Worm (Caenorhabditis elegans) whole organism, dauer: Measurements from ENCODE around the gene gck-3.
"Not testable (repeated sequence)": the region's sequence is repeated elsewhere in the genome, so short reads cannot be mapped to it uniquely, and the experiment has no call there.

Source experiments
- unc-62 ChIP-seq: sonication (generic microtip); optimal IDR thresholded peaks from 2 replicates; lab custom pipeline; 2017; ENCODE audit warnings: missing biosample characterization, missing genetic modification reagents, missing genetic modification characterization

The gck-3 gene

DNA sequence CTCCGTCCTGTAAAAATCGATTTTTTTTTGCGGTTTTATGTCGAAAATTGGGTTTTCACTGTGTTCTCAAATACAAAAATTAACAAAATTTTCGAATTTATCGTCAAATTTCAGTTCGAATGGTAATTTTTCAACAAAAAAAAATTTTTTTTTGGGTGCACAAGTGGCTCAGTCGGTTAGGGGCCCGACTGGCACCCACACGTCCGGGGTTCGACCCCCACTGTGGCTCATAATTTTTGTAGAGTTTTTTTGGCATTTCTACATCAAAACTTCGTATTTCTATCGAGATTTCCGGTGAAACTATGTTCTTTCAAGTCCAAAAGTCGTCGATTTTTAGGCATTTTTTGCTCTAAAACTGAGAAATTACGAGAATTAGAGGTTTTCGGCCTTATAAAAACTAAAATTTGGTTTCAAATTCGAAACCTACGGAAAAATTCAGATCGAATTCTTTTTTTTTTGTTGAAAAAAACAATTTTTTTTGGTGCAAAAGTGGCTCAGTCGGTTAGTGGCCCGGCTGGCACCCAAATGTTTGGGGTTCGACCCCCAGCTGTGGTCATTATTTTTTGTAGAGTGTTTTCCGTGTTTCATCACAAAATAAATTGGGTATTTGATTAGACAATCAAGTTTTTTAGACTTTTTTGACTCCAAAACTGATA lies 18.5 kb downstream of the gck-3 start:
- TF ChIP-seq unc-62 (GFP tag; lab: Kevin White, UChicago): no peak

DNA sequence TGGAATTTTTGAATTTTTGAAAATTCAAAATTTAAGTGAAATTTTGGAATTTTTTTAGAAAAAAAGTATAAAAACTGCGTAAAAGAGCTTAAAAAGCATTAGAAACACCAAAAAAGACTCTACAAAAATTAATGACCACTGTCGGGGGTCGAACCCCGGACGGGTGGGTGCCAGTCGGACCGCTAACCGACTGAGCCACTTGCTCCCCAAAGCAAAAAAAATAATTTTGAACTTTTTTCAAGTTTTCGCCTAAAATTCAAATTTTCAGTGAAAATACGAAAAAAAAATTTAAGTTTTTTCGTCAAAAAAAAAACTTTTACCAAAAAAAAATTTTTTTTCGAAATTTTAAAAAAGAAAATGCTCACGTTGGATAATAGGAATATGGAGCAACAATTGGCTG lies 19.4 kb downstream of the gck-3 start:
- no peak for TF ChIP-seq unc-62 (GFP tag; lab: Kevin White, UChicago)

DNA sequence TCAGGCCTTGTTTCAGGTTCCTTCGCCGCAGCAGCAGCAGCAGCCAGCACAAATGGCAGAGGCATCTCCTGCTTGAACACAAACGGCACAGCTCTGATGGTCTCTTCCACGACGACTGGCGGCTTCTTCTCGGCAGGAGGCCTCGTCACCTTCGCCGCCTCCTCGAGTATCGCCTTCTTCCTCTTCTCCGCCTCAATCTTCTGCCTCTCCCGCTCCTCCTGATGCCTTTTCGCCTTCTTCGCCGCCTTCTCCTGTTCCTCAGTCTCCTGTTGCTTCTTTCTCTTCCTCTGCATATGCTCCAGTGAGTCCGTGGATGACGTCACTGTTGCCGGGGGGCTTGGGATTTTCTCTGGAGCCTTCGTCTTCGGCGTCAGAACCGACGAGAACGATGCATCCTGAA lies 21.2 kb downstream of the gck-3 start:
- no peak for TF ChIP-seq unc-62 (GFP tag; lab: Kevin White, UChicago)

DNA sequence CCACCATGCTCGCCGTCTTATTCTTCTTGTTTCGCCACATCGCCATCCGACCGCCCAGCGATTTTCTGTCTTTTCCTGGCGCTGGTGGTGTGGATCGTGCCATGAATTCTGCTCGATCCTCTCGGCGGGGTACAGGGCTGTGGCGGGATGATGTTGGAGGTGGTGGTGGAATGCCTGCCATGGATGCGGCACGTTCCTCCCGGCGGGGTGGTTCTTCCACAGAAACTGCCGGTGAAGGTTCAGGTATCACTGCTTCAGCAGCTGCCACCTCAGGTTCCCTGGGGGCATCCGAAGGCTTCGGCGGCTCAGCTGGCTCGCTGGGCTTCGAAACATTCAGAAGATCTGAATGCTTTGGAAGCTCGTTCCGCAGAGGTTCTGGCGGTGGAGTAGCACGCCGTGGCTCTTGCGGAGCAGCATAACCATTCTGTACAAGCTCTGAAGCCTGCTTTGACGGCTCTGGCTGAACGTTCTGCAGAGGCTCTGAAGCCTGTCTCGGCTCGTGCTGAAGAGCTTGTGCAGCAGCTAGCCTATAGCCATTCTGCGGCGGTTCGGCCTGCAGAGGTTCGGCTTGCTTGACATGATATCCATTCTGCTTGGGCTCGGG lies 21.7 kb downstream of the gck-3 start:
- TF ChIP-seq unc-62 (GFP tag; lab: Kevin White, UChicago): no peak

DNA sequence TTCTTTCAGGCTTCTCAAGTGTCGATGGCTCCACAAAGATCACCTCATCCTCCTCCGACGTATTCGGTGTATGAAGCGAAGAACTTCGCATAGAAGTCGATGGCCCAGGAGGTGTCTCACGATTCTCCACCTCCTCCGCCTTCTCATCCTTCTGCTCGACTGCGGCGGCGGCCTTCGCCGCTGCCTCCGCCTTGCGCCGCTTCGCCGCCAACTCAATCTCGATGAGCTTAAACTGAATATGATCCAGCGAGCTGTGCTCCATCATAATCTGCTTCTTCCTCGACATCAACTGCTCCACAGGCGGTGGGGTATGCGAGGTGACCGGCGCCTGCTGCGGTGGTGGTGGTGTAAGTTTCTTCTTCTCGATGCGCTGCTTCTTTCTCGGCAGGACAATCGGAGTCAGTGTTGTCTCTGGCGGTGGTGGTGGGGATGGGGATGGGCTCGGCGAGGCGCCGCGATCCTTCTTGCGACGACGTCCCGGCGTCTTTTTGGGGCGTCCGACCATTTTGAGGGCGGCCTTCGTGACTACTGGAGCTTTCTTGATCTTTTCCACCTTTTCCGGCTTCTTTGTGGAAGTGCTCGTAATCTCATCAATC lies 22.7 kb downstream of the gck-3 start:
- no peak for TF ChIP-seq unc-62 (GFP tag; lab: Kevin White, UChicago)

DNA sequence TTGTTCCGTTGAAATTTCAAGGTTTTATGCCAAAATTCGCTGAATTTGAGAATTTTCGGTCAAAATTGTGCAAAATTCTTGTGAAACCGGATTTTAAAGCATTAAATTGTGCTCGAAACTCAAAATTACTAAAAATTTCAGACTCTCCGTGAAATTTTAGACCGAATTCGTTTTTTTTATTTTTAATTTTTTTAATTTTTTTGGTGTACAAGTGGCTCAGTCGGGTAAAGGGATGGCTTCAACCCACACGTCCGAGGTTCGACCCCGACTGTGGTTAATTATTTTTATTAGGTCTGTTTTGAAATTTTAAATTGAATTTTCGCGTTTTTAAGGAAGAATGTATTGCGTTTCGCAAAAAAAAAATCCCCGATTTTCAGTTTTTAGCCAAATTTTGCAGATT lies 27.7 kb downstream of the gck-3 start:
- TF ChIP-seq unc-62 (GFP tag; lab: Kevin White, UChicago): no peak

DNA sequence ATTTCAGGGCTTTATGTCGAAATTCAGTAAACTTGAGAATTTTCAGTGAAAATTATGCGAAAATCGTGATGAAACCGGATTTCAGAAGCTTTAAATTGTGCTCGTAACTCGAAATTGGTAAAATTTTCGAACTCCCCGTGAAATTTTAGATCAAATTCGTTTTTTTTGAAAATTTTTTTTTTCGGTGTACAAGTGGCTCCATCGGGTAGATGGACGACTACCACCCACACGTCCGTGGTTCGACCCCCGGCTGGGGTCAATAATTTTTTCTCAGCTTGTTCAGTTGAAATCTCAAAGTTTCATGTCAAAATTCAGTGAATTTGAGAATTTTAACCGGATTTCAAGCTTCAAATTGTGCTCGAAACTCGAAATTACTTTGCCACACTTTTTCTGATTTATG lies 30.8 kb downstream of the gck-3 start:
- no peak for TF ChIP-seq unc-62 (GFP tag; lab: Kevin White, UChicago)

DNA sequence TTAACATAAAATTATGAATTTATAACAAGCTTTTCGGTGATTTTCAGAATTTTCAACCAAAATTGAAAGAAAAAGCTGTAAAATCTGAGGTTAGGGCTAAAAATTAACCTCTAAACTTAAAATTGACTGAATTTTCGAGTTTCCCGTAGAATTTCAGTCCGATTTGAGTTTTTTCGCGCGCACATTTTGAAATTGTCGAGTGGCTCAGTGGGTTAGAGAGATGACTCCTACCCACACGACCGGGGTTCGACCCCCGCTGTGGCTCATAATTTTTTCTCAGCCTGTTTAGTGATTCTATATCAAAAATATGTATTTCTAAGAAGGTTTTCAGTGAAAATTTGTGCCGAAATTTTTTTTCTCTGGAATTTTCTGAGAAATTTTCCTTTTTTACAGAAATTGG lies 34.9 kb downstream of the gck-3 start:
- TF ChIP-seq unc-62 (GFP tag; lab: Kevin White, UChicago): no peak

DNA sequence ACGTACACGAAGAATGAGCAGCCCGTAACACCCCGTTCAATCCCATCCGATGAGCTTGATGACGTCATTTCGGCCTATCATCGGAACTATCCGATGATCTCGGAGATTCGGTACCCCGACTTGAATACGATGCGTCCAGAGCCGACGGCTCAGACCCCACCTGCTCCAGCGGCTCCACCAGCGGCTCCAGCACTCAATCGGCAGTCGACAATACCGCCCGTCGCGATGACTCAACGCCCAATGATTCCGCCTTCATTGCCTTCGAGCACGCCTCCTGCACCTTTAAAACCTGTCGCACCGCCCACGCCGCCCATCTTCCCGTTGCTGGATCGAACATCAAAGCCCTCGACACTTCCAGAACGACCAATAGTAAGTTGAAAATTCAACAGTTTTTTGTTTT lies 38.5 kb downstream of the gck-3 start:
- TF ChIP-seq unc-62 (GFP tag; lab: Kevin White, UChicago): no peak

DNA sequence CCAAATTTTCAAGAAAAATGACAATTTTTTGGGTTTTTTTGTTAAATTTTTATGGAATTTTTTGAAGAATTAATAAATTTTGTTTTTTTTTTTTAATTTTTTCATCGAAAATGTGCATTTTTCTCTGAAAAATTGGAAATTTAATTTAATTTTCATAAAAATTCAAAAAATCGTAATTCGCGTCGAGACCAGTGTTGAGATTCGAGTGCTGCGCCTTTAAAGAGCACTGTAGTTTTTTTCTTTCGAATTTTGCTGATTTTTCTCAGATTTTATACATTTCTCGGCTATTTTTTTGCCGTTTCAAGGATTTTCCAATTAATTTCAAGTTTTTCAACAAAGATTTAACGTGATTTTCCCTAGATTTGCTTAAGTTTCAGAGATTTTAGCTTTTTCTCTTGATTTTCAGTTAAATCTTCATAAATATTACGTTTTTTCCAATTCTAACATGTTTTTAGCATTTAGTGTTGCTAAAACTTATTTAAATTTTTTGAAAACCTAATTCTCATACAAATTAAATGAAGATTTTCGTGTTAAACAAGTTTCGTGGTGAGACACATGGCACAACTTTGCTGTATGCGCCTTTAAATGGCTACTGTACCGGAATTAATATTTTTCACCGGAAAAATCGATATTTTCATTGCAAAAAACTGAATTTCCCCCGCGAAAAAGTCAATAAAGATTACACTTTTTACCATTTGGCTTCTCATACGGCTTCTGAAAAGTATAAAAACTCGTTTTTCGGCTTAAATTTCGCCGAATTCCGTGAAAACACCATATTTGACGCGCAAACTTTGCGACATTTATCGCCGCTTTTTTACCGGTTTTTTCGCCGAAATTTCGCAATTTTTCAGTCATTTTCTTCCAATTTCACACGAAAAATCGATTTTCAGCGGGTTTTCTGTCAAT lies 42.3 kb downstream of the gck-3 start, which contains the start of gene usp-50:
TSS of gene usp-50 (plus strand) at position 822 of the 906 bp plus-strand sequence.
- not testable (repeated sequence) for TF ChIP-seq unc-62 (GFP tag; lab: Kevin White, UChicago)

DNA sequence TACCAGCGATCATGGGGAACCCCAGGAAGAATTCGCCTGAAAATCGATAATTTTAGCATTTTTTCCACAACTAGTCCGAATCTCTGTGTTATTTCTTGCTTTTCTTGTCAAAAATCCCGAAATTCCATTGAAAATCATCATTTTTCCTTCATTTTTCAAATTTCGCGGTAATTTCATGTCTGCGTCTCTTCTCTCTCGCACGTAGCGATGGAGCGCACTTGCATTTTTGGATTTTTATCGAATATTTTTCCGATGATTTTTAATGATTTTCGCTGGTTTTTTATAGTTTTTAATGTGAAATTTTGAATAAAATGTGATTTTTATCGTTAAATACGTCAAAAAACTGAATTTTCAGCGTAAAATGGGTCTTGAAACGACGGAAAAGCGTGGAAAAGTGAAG lies 45.2 kb downstream of the gck-3 start, which contains the start of gene E01B7.2:
TSS of gene E01B7.2 (plus strand) at position 350 of the 400 bp plus-strand sequence.
- TF ChIP-seq unc-62 (GFP tag; lab: Kevin White, UChicago): no peak

DNA sequence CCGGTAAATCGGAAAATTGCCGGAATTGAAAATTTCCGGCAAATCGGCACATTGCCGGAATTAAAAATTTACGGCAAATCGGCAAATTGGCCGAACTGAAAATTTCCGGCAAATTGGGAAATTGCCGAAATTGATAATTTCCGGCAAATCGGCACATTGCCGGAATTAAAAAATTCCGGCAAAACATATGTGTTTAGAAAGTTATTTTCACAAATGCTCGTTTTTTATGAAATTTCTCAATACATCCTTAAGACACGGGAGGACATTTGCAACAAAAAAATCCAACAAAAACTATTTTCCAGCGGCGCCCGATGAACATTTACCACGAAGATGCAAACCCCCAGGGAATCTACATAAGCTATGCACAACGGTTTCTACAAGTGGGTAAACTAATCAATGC lies 47.9 kb downstream of the gck-3 start, which contains the start of gene C06H5.8:
TSS of gene C06H5.8 (plus strand) at position 301 of the 400 bp plus-strand sequence.
- no peak for TF ChIP-seq unc-62 (GFP tag; lab: Kevin White, UChicago)

DNA sequence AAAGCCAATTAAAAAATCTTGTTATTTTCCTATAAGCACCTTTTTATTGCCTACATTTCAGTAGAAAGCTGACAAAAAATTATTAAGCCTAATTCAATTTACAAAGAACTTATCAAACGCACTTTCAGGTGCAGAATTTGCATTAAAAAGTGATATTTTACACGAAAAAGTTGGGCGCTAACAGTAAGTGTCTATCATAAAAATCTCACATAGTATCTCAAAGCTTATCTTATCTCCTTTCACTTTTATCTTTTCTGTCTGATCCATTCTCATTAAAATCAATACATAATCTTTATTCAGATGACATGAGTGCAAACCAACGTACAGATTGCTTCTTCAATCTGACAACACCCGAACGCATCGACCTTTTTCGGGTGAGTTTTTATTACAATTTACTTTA lies 56.6 kb downstream of the gck-3 start, which contains the start of gene dcar-1:
TSS of gene dcar-1 (plus strand) at position 301 of the 400 bp plus-strand sequence.
- TF ChIP-seq unc-62 (GFP tag; lab: Kevin White, UChicago): no peak

DNA sequence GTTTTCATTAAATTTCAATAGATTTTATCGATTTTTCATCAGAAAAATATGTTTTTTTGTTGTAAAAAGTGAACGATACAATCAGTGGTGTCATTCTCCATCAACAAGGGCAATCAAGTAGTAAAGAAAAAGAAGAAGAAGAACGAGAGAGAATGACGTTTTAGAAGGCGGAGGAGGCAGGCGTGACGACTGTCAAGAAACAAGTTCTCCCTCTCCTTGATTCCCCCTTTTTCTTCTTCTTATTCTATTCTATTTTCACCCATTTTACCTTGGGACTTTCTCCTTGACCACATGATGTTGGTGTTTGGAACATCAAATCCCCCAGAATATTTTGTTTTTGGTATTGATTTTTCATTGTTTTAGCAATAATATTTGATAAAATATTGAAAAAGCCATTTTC lies 60.9 kb downstream of the gck-3 start:
- TF ChIP-seq unc-62 (GFP tag; lab: Kevin White, UChicago): no peak
